Worm (Caenorhabditis elegans) whole organism, late embryonic: ENCODE results near the gene F44G4.1.

Experiments used
- F13H6.1 ChIP-seq: sonication (generic microtip); optimal IDR thresholded peaks from 2 replicates; lab custom pipeline; 2016; ENCODE audit warnings: missing genetic modification characterization, missing compliant biosample characterization
- ceh-18 ChIP-seq: sonication (generic microtip); optimal IDR thresholded peaks from 2 replicates; lab custom pipeline; 2016; ENCODE audit warnings: missing genetic modification characterization, missing compliant biosample characterization
- ceh-22 ChIP-seq: sonication (generic microtip); optimal IDR thresholded peaks from 2 replicates; lab custom pipeline; 2017; ENCODE audit warnings: missing biosample characterization, missing genetic modification characterization
- ceh-48 ChIP-seq: sonication (generic microtip); optimal IDR thresholded peaks from 2 replicates; lab custom pipeline; 2016; ENCODE audit warnings: missing genetic modification characterization, inconsistent platforms, missing compliant biosample characterization
- ceh-6 ChIP-seq: fragments of 200-800 bp; sonication (Bioruptor generic); optimal IDR thresholded peaks from 2 replicates; lab custom pipeline; 2018; ENCODE audit warnings: mild to moderate bottlenecking, missing genetic modification characterization, missing compliant biosample characterization
- mec-3 ChIP-seq: sonication (generic microtip); optimal IDR thresholded peaks from 2 replicates; lab custom pipeline; 2016; ENCODE audit warnings: borderline replicate concordance, missing genetic modification characterization, missing compliant biosample characterization
- nhr-232 ChIP-seq: sonication (generic microtip); optimal IDR thresholded peaks from 2 replicates; lab custom pipeline; 2016; ENCODE audit warnings: missing genetic modification characterization, missing compliant biosample characterization
- pag-3 ChIP-seq: sonication (generic microtip); optimal IDR thresholded peaks from 2 replicates; lab custom pipeline; 2016; ENCODE audit warnings: missing compliant biosample characterization, missing genetic modification characterization, borderline replicate concordance
- pqm-1 ChIP-seq: sonication (generic microtip); optimal IDR thresholded peaks from 2 replicates; lab custom pipeline; 2016; ENCODE audit warnings: missing genetic modification characterization, missing compliant biosample characterization

DNA sequence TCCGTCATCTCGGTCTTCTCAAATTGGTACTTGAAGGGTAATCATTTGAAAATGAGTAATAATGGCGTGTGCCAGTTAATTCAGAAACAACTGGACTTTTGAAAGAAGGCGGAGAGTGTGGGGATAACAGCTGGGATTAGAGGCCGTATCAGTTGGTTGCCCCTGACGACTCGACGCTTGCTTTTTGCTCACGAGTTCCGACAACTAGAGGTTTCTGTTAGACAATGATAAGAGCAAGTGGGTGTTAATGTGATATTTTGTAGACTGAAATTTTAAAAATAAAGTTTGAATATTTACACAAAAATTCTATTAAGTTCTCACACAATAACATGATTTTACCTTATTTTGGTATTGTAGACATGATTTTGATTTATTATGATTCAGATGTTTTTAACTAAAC is 10.6 kb downstream of the F44G4.1 start, which contains the start of gene F44G4.7:
- no peak for TF ChIP-seq nhr-232 (tag; lab: Kevin White, UChicago)
- TF ChIP-seq pqm-1 = no peak
- TF ChIP-seq ceh-48 (tag; lab: Kevin White, UChicago) = no peak
- no peak for TF ChIP-seq ceh-18 (tag; lab: Kevin White, UChicago)
- TF ChIP-seq mec-3 (tag; lab: Kevin White, UChicago) = no peak
- TF ChIP-seq F13H6.1 (tag; lab: Kevin White, UChicago) = no peak
- no peak for TF ChIP-seq ceh-22 (tag; lab: Kevin White, UChicago)
- no peak for TF ChIP-seq pag-3 (tag; lab: Kevin White, UChicago)
- TF ChIP-seq ceh-6 (GFP tag; lab: Kevin White, UChicago) = no peak
